Worm (Caenorhabditis elegans): Measurements from ENCODE around the gene srx-41.
"Not testable (repeated sequence)": the region's sequence is repeated elsewhere in the genome, so short reads cannot be mapped to it uniquely, and the experiment has no call there.

srx-41 gene

DNA sequence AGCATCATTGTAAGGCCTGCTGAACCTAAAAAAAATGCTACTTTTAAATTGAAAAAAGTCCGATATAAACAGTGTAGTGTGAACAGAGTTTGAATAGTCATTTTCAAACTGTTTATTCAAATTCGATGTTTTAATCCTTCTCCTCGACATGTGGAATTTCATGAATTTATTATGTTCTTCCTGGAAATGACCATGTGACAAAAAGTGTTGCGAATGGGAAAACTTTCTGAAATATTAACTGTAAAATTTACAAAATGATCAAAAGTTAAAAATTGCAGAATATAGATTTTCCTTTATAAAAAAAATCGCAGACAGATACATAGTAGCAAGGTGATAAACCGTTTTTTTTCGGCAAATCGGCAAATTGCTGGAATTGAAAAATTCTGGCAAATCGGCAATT lies 31.7 kb downstream of the srx-41 start, which contains the start of gene T22F3.8:
TSS of gene T22F3.8 (minus strand) at position 101 of the 400 bp plus-strand sequence.
- TF ChIP-seq unc-62 (GFP tag; optimal IDR thresholded peaks at IDR 0.05), result no peak

DNA sequence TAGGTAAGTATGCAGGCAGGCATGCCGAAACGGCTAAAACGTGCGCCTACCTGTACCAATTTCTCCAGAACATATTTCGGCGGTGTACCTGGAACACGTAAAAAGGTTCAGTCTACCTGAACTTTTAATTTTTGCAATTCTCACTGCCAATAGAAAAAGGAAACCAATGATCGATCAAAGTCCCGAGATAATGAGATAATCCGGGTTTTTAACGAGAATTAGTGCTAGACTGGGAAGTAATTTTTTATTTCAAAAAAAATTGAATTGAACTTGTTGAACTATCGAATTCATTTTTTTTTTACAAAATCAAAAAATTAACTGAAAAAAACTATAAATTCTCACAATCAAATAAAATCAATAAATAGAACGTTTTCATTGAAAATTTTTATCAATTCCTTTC lies 36.4 kb downstream of the srx-41 start, which contains the start of gene T22F3.7:
TSS of gene T22F3.7 (minus strand) at position 101 of the 400 bp plus-strand sequence.
- TF ChIP-seq hmg-11 (tag; optimal IDR thresholded peaks at IDR 0.05) (no peak), lin-39 (tag; optimal IDR thresholded peaks at IDR 0.05) (no peak), ceh-9 (tag; optimal IDR thresholded peaks at IDR 0.05) (no peak), jun-1 (tag; optimal IDR thresholded peaks at IDR 0.05) (no peak), elt-2 (tag; optimal IDR thresholded peaks at IDR 0.05) (no peak), fkh-2 (tag; optimal IDR thresholded peaks at IDR 0.05) (no peak), egl-27 (tag; optimal IDR thresholded peaks at IDR 0.05) (no peak), ZK546.5 (tag; optimal IDR thresholded peaks at IDR 0.05) (no peak), nhr-67 (tag; optimal IDR thresholded peaks at IDR 0.05) (no peak), pqm-1 (tag; optimal IDR thresholded peaks at IDR 0.05) (no peak), ztf-4 (tag; optimal IDR thresholded peaks at IDR 0.05) (no peak), ztf-11 (tag; optimal IDR thresholded peaks at IDR 0.05) (no peak), nhr-77 (tag; optimal IDR thresholded peaks at IDR 0.05) (no peak), nhr-237 (tag; optimal IDR thresholded peaks at IDR 0.05) (no peak), sea-2 (GFP tag; optimal IDR thresholded peaks at IDR 0.05) (no peak), tbx-2 (tag; optimal IDR thresholded peaks at IDR 0.05) (no peak)

DNA sequence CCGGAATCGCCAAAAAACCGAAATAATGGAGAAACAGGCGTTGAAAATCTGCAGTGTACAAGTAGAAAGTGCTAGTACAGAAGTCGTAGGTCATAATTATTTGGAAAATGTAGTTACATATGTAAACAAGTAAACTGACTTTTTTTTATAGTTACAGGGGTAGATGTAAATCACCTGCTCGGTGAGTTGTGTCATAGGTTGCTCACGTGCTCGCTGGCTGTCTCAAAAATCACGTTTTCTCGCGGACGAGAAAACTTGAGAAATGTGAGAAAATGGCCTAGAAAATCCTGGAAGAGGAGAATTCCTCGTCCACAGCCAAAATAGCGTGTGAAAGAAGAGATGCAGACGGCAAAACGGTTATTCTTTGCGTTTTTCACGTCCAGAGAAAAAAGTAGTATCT lies 39.9 kb downstream of the srx-41 start, which contains the start of gene srh-212:
TSS of gene srh-212 (minus strand) at position 101 of the 400 bp plus-strand sequence.
- TF ChIP-seq nhr-67, lin-15B, egl-5 (tag; optimal IDR thresholded peaks at IDR 0.05): not testable (repeated sequence)

DNA sequence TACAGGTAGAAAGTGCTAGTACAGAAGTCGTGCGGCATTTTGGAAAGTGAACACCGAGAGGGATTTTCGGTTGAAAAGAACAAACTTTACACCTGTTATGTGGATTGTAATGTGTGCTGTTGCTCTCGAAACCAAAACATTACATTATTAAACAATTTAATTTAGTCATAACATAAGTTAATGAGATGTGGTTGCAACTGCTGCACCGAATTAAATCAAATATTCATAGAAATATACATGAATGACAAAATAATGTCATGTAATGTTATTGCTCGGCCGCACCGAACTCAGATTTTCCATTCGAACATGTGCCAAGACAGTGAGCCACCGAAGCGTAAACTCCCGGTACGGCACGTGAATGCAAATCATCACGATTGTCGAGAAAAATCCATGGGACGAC lies 42.0 kb downstream of the srx-41 start, which contains the start of gene srh-213:
TSS of gene srh-213 (minus strand) at position 101 of the 400 bp plus-strand sequence.
- TF ChIP-seq nfya-1 (tag; optimal IDR thresholded peaks at IDR 0.05; ENCODE audit: insufficient read depth), result no peak
- no peak for TF ChIP-seq hmg-11 (tag; optimal IDR thresholded peaks at IDR 0.05)
- no peak for TF ChIP-seq elt-2 (tag; optimal IDR thresholded peaks at IDR 0.05)
- TF ChIP-seq fos-1 (tag; optimal IDR thresholded peaks at IDR 0.05), result no peak
- no peak for TF ChIP-seq nhr-23 (tag; optimal IDR thresholded peaks at IDR 0.05)
- no peak for TF ChIP-seq fkh-2 (tag; optimal IDR thresholded peaks at IDR 0.05)
- no peak for TF ChIP-seq egl-5 (tag; optimal IDR thresholded peaks at IDR 0.05)
- TF ChIP-seq fkh-10 (GFP tag; optimal IDR thresholded peaks at IDR 0.05), result no peak

DNA sequence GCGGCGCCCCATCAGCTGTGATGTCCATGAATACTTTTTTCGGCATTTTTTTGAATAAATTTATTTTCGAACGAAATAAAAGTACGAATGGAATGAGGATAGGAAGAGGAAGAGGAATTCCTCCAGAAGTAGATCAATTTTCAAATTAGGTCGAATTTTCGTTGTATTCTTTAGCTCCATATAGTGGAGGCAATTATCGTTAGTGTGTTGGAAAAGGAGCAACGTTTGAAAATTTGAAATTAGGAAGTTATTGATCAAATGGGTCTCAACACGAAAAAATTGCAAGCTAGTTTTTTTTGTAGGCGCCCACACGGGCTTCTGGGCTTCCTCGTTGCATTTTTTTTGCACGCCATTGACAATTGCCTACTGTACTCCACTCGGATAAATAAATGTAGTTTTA lies 44.9 kb downstream of the srx-41 start, which contains the start of gene T22F3.12:
TSS of gene T22F3.12 (minus strand) at position 101 of the 400 bp plus-strand sequence.
- TF ChIP-seq mdl-1 (tag; optimal IDR thresholded peaks at IDR 0.05) (no peak), ceh-28 (tag; optimal IDR thresholded peaks at IDR 0.05) (no peak), pqm-1 (tag; optimal IDR thresholded peaks at IDR 0.05) (no peak), fkh-2 (tag; optimal IDR thresholded peaks at IDR 0.05) (no peak), lin-39 (tag; optimal IDR thresholded peaks at IDR 0.05) (no peak), daf-12 (tag; optimal IDR thresholded peaks at IDR 0.05) (no peak), ama-1 (optimal IDR thresholded peaks at IDR 0.05) (no peak), elt-2 (tag; optimal IDR thresholded peaks at IDR 0.05) (no peak), hmg-11 (tag; optimal IDR thresholded peaks at IDR 0.05) (no peak), lsy-12 (tag; optimal IDR thresholded peaks at IDR 0.05) (no peak), nhr-67 (tag; optimal IDR thresholded peaks at IDR 0.05) (no peak), pha-4 (tag; optimal IDR thresholded peaks at IDR 0.05) (no peak)

DNA sequence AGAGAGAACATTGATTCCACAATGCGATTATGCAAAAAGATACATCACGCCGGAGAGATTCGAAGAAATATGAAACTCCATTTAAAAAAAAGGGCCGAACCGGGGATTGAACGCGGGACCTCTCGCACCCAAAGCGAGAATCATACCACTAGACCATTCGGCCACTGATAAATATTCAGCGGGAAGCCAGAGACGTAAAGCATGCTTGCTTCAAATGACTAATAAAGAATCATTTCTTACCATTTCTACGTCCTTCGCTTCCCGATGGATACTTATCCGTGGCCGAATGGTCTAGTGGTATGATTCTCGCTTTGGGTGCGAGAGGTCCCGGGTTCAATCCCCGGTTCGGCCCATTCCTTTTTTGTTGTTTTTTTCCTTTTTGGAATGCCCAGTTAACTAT lies 48.8 kb downstream of the srx-41 start:
- TF ChIP-seq ceh-16 (tag; optimal IDR thresholded peaks at IDR 0.05), result no peak
- TF ChIP-seq nhr-43 (tag; optimal IDR thresholded peaks at IDR 0.05; ENCODE audit: poor library complexity, severe bottlenecking), result peak; percentile 60
- peak; percentile 5 for TF ChIP-seq nfya-1 (tag; optimal IDR thresholded peaks at IDR 0.05; ENCODE audit: insufficient read depth)

Measured in whole organism, L3 larva.